Worm (Caenorhabditis elegans) whole organism, L3 larva: ENCODE measurements around the gene ZC449.1.
A peak's percentile ranks its signal among the peaks of the same experiment; 100 is the strongest.

Source experiments
- R02D3.7 ChIP-seq: fragments of 150-350 bp; optimal IDR thresholded peaks from 2 replicates; lab custom pipeline; 2014; ENCODE audit warnings: missing biosample characterization, missing genetic modification characterization
- ZK546.5 ChIP-seq: sonication (generic microtip); optimal IDR thresholded peaks from 2 replicates; lab custom pipeline; 2017; ENCODE audit warnings: missing biosample characterization, missing genetic modification characterization
- aly-2 ChIP-seq: fragments of 150-350 bp; optimal IDR thresholded peaks from 2 replicates; lab custom pipeline; 2014; ENCODE audit warnings: missing biosample characterization, missing genetic modification characterization
- ama-1 ChIP-seq: fragments of 150-350 bp; optimal IDR thresholded peaks from 2 replicates; lab custom pipeline; 2018
- ceh-28 ChIP-seq: fragments of 150-350 bp; optimal IDR thresholded peaks from 2 replicates; lab custom pipeline; 2014; ENCODE audit warnings: missing biosample characterization, missing genetic modification reagents, missing genetic modification characterization
- ceh-82 ChIP-seq: fragments of 150-350 bp; optimal IDR thresholded peaks from 2 replicates; lab custom pipeline; 2014; ENCODE audit warnings: missing biosample characterization, missing genetic modification characterization
- egl-5 ChIP-seq: fragments of 150-350 bp; optimal IDR thresholded peaks from 2 replicates; lab custom pipeline; 2017; ENCODE audit warnings: missing biosample characterization, missing genetic modification reagents, missing genetic modification characterization, inconsistent platforms
- elt-1 ChIP-seq: fragments of 150-350 bp; optimal IDR thresholded peaks from 2 replicates; lab custom pipeline; 2014; ENCODE audit warnings: missing biosample characterization, missing genetic modification characterization
- elt-2 ChIP-seq: sonication (generic microtip); optimal IDR thresholded peaks from 2 replicates; lab custom pipeline; 2016; ENCODE audit warnings: missing genetic modification reagents, mild to moderate bottlenecking, missing genetic modification characterization, missing compliant biosample characterization
- elt-3 ChIP-seq, 3 experiments: fragments of 150-350 bp in 1 of 3; sonication (generic microtip) in 2 of 3; optimal IDR thresholded peaks; 2 replicates in 2 of 3; 4 replicates in 1 of 3; lab custom pipeline; 2014 to 2017; ENCODE audit warnings: missing biosample characterization in 3 of 3, missing genetic modification characterization in 3 of 3
- eor-1 ChIP-seq, 2 experiments: fragments of 150-350 bp; optimal IDR thresholded peaks; 2 replicates each; lab custom pipeline; 2014 to 2018; ENCODE audit warnings: missing biosample characterization in 2 of 2, missing genetic modification characterization in 2 of 2
- fkh-10 ChIP-seq: sonication (generic microtip); optimal IDR thresholded peaks from 2 replicates; lab custom pipeline; 2017; ENCODE audit warnings: missing biosample characterization, missing genetic modification reagents, missing genetic modification characterization
- fkh-2 ChIP-seq: fragments of 150-350 bp; optimal IDR thresholded peaks from 2 replicates; lab custom pipeline; 2014; ENCODE audit warnings: missing biosample characterization, missing genetic modification reagents, missing genetic modification characterization
- fos-1 ChIP-seq: fragments of 150-350 bp; optimal IDR thresholded peaks from 2 replicates; lab custom pipeline; 2014; ENCODE audit warnings: missing biosample characterization, missing genetic modification characterization
- hmg-11 ChIP-seq: sonication (generic microtip); optimal IDR thresholded peaks from 2 replicates; lab custom pipeline; 2016; ENCODE audit warnings: missing genetic modification characterization, missing compliant biosample characterization
- jun-1 ChIP-seq: fragments of 150-350 bp; optimal IDR thresholded peaks from 2 replicates; lab custom pipeline; 2014; ENCODE audit warnings: missing biosample characterization, missing genetic modification reagents, missing genetic modification characterization
- lin-15B ChIP-seq: fragments of 150-350 bp; optimal IDR thresholded peaks from 2 replicates; lab custom pipeline; 2014; ENCODE audit warnings: missing biosample characterization, missing genetic modification characterization
- lin-39 ChIP-seq: fragments of 150-350 bp; optimal IDR thresholded peaks from 2 replicates; lab custom pipeline; 2018; ENCODE audit warnings: missing biosample characterization, missing genetic modification reagents, missing genetic modification characterization
- lsy-12 ChIP-seq: sonication (generic microtip); optimal IDR thresholded peaks from 2 replicates; lab custom pipeline; 2016; ENCODE audit warnings: mild to moderate bottlenecking, missing genetic modification characterization, missing compliant biosample characterization
- mml-1 ChIP-seq: fragments of 150-350 bp; sonication (generic microtip); optimal IDR thresholded peaks from 3 replicates; lab custom pipeline; 2014; ENCODE audit warnings: missing biosample characterization, missing genetic modification characterization
- nfya-1 ChIP-seq: sonication (generic microtip); optimal IDR thresholded peaks from 2 replicates; lab custom pipeline; 2017; ENCODE audit warnings: missing genetic modification characterization, mild to moderate bottlenecking, missing compliant biosample characterization, antibody characterized with exemption, moderate library complexity; ENCODE audit not compliant: insufficient read depth
- nhr-11 ChIP-seq: fragments of 150-350 bp; optimal IDR thresholded peaks from 2 replicates; lab custom pipeline; 2014; ENCODE audit warnings: missing biosample characterization, missing genetic modification characterization
- nhr-23 ChIP-seq: fragments of 150-350 bp; optimal IDR thresholded peaks from 2 replicates; lab custom pipeline; 2014; ENCODE audit warnings: missing biosample characterization, missing genetic modification reagents, missing genetic modification characterization
- nhr-237 ChIP-seq: fragments of 150-350 bp; optimal IDR thresholded peaks from 2 replicates; lab custom pipeline; 2014; ENCODE audit warnings: missing biosample characterization, missing genetic modification characterization
- nhr-25 ChIP-seq: sonication (generic microtip); optimal IDR thresholded peaks from 2 replicates; lab custom pipeline; 2017; ENCODE audit warnings: missing biosample characterization, missing genetic modification characterization
- nhr-43 ChIP-seq: sonication (generic microtip); optimal IDR thresholded peaks from 2 replicates; lab custom pipeline; 2016; ENCODE audit warnings: mild to moderate bottlenecking, missing genetic modification characterization, missing compliant biosample characterization; ENCODE audit not compliant: poor library complexity, severe bottlenecking
- nhr-67 ChIP-seq: fragments of 150-350 bp; optimal IDR thresholded peaks from 2 replicates; lab custom pipeline; 2014; ENCODE audit warnings: missing biosample characterization, missing genetic modification characterization
- nhr-76 ChIP-seq: fragments of 150-350 bp; sonication (generic microtip); optimal IDR thresholded peaks from 5 replicates; lab custom pipeline; 2014; ENCODE audit warnings: missing biosample characterization, missing genetic modification characterization
- nhr-77 ChIP-seq: fragments of 150-350 bp; optimal IDR thresholded peaks from 2 replicates; lab custom pipeline; 2014; ENCODE audit warnings: missing biosample characterization, missing genetic modification characterization
- pha-4 ChIP-seq: fragments of 150-350 bp; optimal IDR thresholded peaks from 2 replicates; lab custom pipeline; 2014; ENCODE audit warnings: missing biosample characterization, missing genetic modification reagents, missing genetic modification characterization
- pqm-1 ChIP-seq: fragments of 150-350 bp; optimal IDR thresholded peaks from 2 replicates; lab custom pipeline; 2017; ENCODE audit warnings: missing biosample characterization, missing genetic modification characterization, inconsistent platforms
- skn-1 ChIP-seq: fragments of 150-350 bp; optimal IDR thresholded peaks from 2 replicates; lab custom pipeline; 2014; ENCODE audit warnings: missing biosample characterization, missing genetic modification characterization
- snpc-4 ChIP-seq: fragments of 150-350 bp; optimal IDR thresholded peaks from 2 replicates; lab custom pipeline; 2014; ENCODE audit warnings: missing biosample characterization, missing genetic modification characterization
- tbx-2 ChIP-seq: sonication (generic microtip); optimal IDR thresholded peaks from 2 replicates; lab custom pipeline; 2016; ENCODE audit warnings: mild to moderate bottlenecking, missing genetic modification characterization, missing compliant biosample characterization
- unc-39 ChIP-seq: sonication (generic microtip); optimal IDR thresholded peaks from 4 replicates; lab custom pipeline; 2017; ENCODE audit warnings: missing biosample characterization, missing genetic modification characterization
- unc-62 ChIP-seq: fragments of 150-350 bp; sonication (generic microtip); optimal IDR thresholded peaks from 4 replicates; lab custom pipeline; 2014; ENCODE audit warnings: missing biosample characterization, missing genetic modification reagents, missing genetic modification characterization
- zag-1 ChIP-seq: fragments of 150-350 bp; optimal IDR thresholded peaks from 2 replicates; lab custom pipeline; 2014; ENCODE audit warnings: missing biosample characterization, missing genetic modification characterization

Gene ZC449.1

ce11 chrX:4986354-4986753 is 37.9 kb upstream of the ZC449.1 start:
- TF ChIP-seq unc-62 (GFP tag; lab: Kevin White, UChicago), result no peak
- no peak for TF ChIP-seq fkh-10 (GFP tag; lab: Kevin White, UChicago)

- TF ChIP-seq pqm-1 (no peak), snpc-4 (no peak), ceh-82 (tag; lab: Kevin White, UChicago) (no peak), fkh-2 (no peak), R02D3.7 (no peak), ceh-28 (tag; lab: Kevin White, UChicago) (no peak), nhr-23 (tag; lab: Kevin White, UChicago) (no peak), zag-1 (no peak), ama-1 (lab: Kevin White, UChicago) (no peak), lsy-12 (no peak), nhr-43 (no peak), elt-3 (tag; optimal IDR thresholded peaks at IDR 0.05; lab: Kevin White, UChicago) (no peak), lin-15B (tag; lab: Kevin White, UChicago) (no peak), nhr-11 (no peak), tbx-2 (tag; lab: Kevin White, UChicago) (no peak), skn-1 (no peak), lin-39 (tag; lab: Kevin White, UChicago) (no peak), nfya-1 (tag; lab: Kevin White, UChicago) (no peak), fkh-10 (GFP tag; lab: Kevin White, UChicago) (no peak), nhr-76 (tag; lab: Kevin White, UChicago) (no peak)
These were observed 36.6 kb upstream of the ZC449.1 start for ce11 chrX:4987617-4988016.

ce11 chrX:4992523-4992922 is 31.7 kb upstream of the ZC449.1 start:
- TF ChIP-seq ZK546.5 (tag; lab: Kevin White, UChicago) (no peak), nhr-76 (tag; lab: Kevin White, UChicago) (no peak), nhr-237 (tag; lab: Kevin White, UChicago) (no peak), lin-15B (tag; lab: Kevin White, UChicago) (no peak), nhr-77 (tag; lab: Kevin White, UChicago) (no peak), lsy-12 (no peak), hmg-11 (tag; lab: Kevin White, UChicago) (no peak), unc-62 (GFP tag; lab: Kevin White, UChicago) (no peak), pha-4 (tag; lab: Kevin White, UChicago) (no peak), elt-1 (tag; lab: Kevin White, UChicago) (no peak), unc-39 (tag; lab: Kevin White, UChicago) (no peak), nhr-67 (tag; lab: Kevin White, UChicago) (no peak), pqm-1 (no peak), fos-1 (tag; lab: Kevin White, UChicago) (no peak), nhr-23 (tag; lab: Kevin White, UChicago) (no peak), nhr-25 (no peak), egl-5 (tag; lab: Kevin White, UChicago) (no peak), ceh-28 (tag; lab: Kevin White, UChicago) (no peak)

ce11 chrX:4997548-4998087 is 26.6 kb upstream of the ZC449.1 start, which contains the start of gene ZC8.6:
Gene ZC8.6, minus strand, starts transcription at chrX:4997598.
- TF ChIP-seq R02D3.7 (no peak), elt-2 (peak; percentile 40), nhr-25 (peak; percentile 38), tbx-2 (tag; lab: Kevin White, UChicago) (no peak), skn-1 (peak; percentile 7), ama-1 (lab: Kevin White, UChicago) (no peak), pha-4 (tag; lab: Kevin White, UChicago) (peak; percentile 49), aly-2 (tag; lab: Kevin White, UChicago) (no peak), mml-1 (tag; lab: Kevin White, UChicago) (no peak), hmg-11 (tag; lab: Kevin White, UChicago) (peak; percentile 54), snpc-4 (peak; percentile 8), nhr-237 (tag; lab: Kevin White, UChicago) (no peak), fos-1 (tag; lab: Kevin White, UChicago) (no peak), jun-1 (tag; lab: Kevin White, UChicago) (no peak), pqm-1 (peak; percentile 70), eor-1 (tag; optimal IDR thresholded peaks at IDR 0.05; lab: Kevin White, UChicago) (no peak), lin-39 (tag; lab: Kevin White, UChicago) (peak; percentile 72), lsy-12 (no peak), lin-15B (tag; lab: Kevin White, UChicago) (peak; percentile 46), ceh-28 (tag; lab: Kevin White, UChicago) (peak; percentile 13)
